Worm (Caenorhabditis elegans) whole organism, young adult: ENCODE results near the gene C45B11.8.
A peak's percentile ranks its signal among the peaks of the same experiment; 100 is the strongest.

Experiments
- B0261.1 ChIP-seq: sonication (generic microtip); optimal IDR thresholded peaks from 2 replicates; lab custom pipeline; 2016; ENCODE audit warnings: mild to moderate bottlenecking, missing genetic modification characterization, moderate library complexity, missing compliant biosample characterization
- B0336.3 ChIP-seq: fragments of 200-800 bp; sonication (Bioruptor generic); IDR thresholded peaks from 2 replicates; pipeline ENCODE4 v1.3.6; 2022; ENCODE audit warnings: missing genetic modification characterization, missing compliant biosample characterization
- C06A6.2 ChIP-seq: fragments of 200-800 bp; sonication (Bioruptor generic); conservative IDR thresholded peaks from 2 replicates; pipeline ENCODE4 v1.3.6; 2022; ENCODE audit warnings: missing genetic modification characterization, missing compliant biosample characterization
- D2030.7 ChIP-seq: fragments of 200-800 bp; sonication (Bioruptor generic); IDR thresholded peaks from 2 replicates; pipeline ENCODE4 v1.3.6; 2022; ENCODE audit warnings: missing genetic modification reagents, missing genetic modification characterization, missing compliant biosample characterization
- F23B12.7 ChIP-seq: sonication (generic microtip); optimal IDR thresholded peaks from 2 replicates; lab custom pipeline; 2017; ENCODE audit warnings: missing genetic modification characterization, mild to moderate bottlenecking, missing compliant biosample characterization, antibody characterized with exemption, moderate library complexity; ENCODE audit not compliant: insufficient read depth
- F33H1.4 ChIP-seq: fragments of 200-800 bp; sonication (Bioruptor generic); IDR thresholded peaks from 2 replicates; pipeline ENCODE4 v1.3.6; 2022; ENCODE audit warnings: missing genetic modification reagents, missing genetic modification characterization, missing compliant biosample characterization
- F37B4.10 ChIP-seq: fragments of 200-800 bp; sonication (Bioruptor generic); IDR thresholded peaks from 2 replicates; pipeline ENCODE4 v1.3.6; 2022; ENCODE audit warnings: missing genetic modification characterization, missing compliant biosample characterization
- F52B5.7 ChIP-seq: sonication (generic microtip); optimal IDR thresholded peaks from 2 replicates; lab custom pipeline; 2016; ENCODE audit warnings: mild to moderate bottlenecking, missing genetic modification characterization, missing compliant biosample characterization
- Y67H2A.10 ChIP-seq: fragments of 200-800 bp; sonication (Bioruptor generic); conservative IDR thresholded peaks from 2 replicates; pipeline ENCODE4 v1.3.6; 2022; ENCODE audit warnings: missing genetic modification reagents, missing genetic modification characterization, missing compliant biosample characterization
- Y95B8A.8 ChIP-seq: fragments of 200-800 bp; sonication (Bioruptor generic); IDR thresholded peaks from 2 replicates; pipeline ENCODE4 v1.3.6; 2022; ENCODE audit warnings: missing genetic modification reagents, missing genetic modification characterization, missing compliant biosample characterization
- akir-1 ChIP-seq: fragments of 200-800 bp; sonication (Bioruptor generic); optimal IDR thresholded peaks from 2 replicates; lab custom pipeline; 2018; ENCODE audit warnings: mild to moderate bottlenecking, missing genetic modification characterization, moderate library complexity, missing compliant biosample characterization
- aptf-3 ChIP-seq: fragments of 200-800 bp; sonication (Bioruptor generic); IDR thresholded peaks from 2 replicates; pipeline ENCODE4 v1.3.6; 2022; ENCODE audit warnings: missing genetic modification characterization, missing compliant biosample characterization
- attf-3 ChIP-seq: fragments of 200-800 bp; sonication (Bioruptor generic); conservative IDR thresholded peaks from 2 replicates; pipeline ENCODE4 v1.3.6; 2022; ENCODE audit warnings: missing genetic modification reagents, missing genetic modification characterization, missing compliant biosample characterization
- attf-5 ChIP-seq: fragments of 200-800 bp; sonication (Bioruptor generic); optimal IDR thresholded peaks from 2 replicates; lab custom pipeline; 2018; ENCODE audit warnings: mild to moderate bottlenecking, missing genetic modification characterization, missing compliant biosample characterization
- bed-2 ChIP-seq: fragments of 200-800 bp; sonication (Bioruptor generic); IDR thresholded peaks from 2 replicates; pipeline ENCODE4 v1.3.6; 2022; ENCODE audit warnings: missing genetic modification reagents, missing genetic modification characterization, missing compliant biosample characterization
- ccch-3 ChIP-seq: fragments of 200-800 bp; sonication (Bioruptor generic); optimal IDR thresholded peaks from 2 replicates; lab custom pipeline; 2018; ENCODE audit warnings: mild to moderate bottlenecking, missing genetic modification characterization, missing compliant biosample characterization
- ceh-27 ChIP-seq: fragments of 200-800 bp; sonication (Bioruptor generic); optimal IDR thresholded peaks from 2 replicates; lab custom pipeline; 2018; ENCODE audit warnings: mild to moderate bottlenecking, missing genetic modification characterization, moderate library complexity, missing compliant biosample characterization
- ceh-91 ChIP-seq: fragments of 200-800 bp; sonication (Bioruptor generic); IDR thresholded peaks from 2 replicates; pipeline ENCODE4 v1.3.6; 2022; ENCODE audit warnings: missing genetic modification reagents, missing genetic modification characterization, missing compliant biosample characterization
- chd-7 ChIP-seq: sonication (generic microtip); optimal IDR thresholded peaks from 2 replicates; lab custom pipeline; 2016; ENCODE audit warnings: mild to moderate bottlenecking, missing genetic modification characterization, moderate library complexity, missing compliant biosample characterization
- egrh-3 ChIP-seq: fragments of 200-800 bp; sonication (Bioruptor generic); IDR thresholded peaks from 2 replicates; pipeline ENCODE4 v1.3.6; 2022; ENCODE audit warnings: missing genetic modification reagents, missing genetic modification characterization, missing compliant biosample characterization
- ekl-4 ChIP-seq: fragments of 200-800 bp; sonication (Bioruptor generic); IDR thresholded peaks from 2 replicates; pipeline ENCODE4 v1.3.6; 2022; ENCODE audit warnings: missing genetic modification reagents, missing genetic modification characterization, missing compliant biosample characterization
- fkh-3 ChIP-seq: sonication (generic microtip); optimal IDR thresholded peaks from 2 replicates; lab custom pipeline; 2016; ENCODE audit warnings: mild to moderate bottlenecking, missing genetic modification characterization, missing compliant biosample characterization
- gei-17 ChIP-seq: fragments of 200-800 bp; sonication (Bioruptor generic); optimal IDR thresholded peaks from 2 replicates; lab custom pipeline; 2018; ENCODE audit warnings: mild to moderate bottlenecking, missing genetic modification characterization, missing compliant biosample characterization
- him-1 ChIP-seq: sonication (generic microtip); optimal IDR thresholded peaks from 2 replicates; lab custom pipeline; 2016; ENCODE audit warnings: missing genotype, missing genetic modification reagents, missing genetic modification characterization, missing compliant biosample characterization
- hlh-26 ChIP-seq: fragments of 200-800 bp; sonication (Bioruptor generic); conservative IDR thresholded peaks from 2 replicates; pipeline ENCODE4 v1.3.6; 2022; ENCODE audit warnings: missing genetic modification reagents, missing genetic modification characterization, missing compliant biosample characterization
- hmg-1.2 ChIP-seq: fragments of 200-800 bp; sonication (Bioruptor generic); IDR thresholded peaks from 2 replicates; pipeline ENCODE4 v1.3.6; 2022; ENCODE audit warnings: missing genetic modification reagents, missing genetic modification characterization, missing compliant biosample characterization
- lag-1 ChIP-seq: fragments of 200-800 bp; sonication (Bioruptor generic); IDR thresholded peaks from 2 replicates; pipeline ENCODE4 v1.3.6; 2022; ENCODE audit warnings: missing genetic modification reagents, missing genetic modification characterization, missing compliant biosample characterization
- lin-35 ChIP-seq, 3 experiments: fragments of 150-350 bp in 2 of 3; sonication (generic microtip) in 1 of 3; optimal IDR thresholded peaks; 2 replicates each; lab custom pipeline; 2014 to 2018; ENCODE audit warnings: missing biosample characterization in 3 of 3, missing genetic modification characterization in 3 of 3, missing genetic modification reagents in 3 of 3
- lin-40 ChIP-seq: sonication (generic microtip); optimal IDR thresholded peaks from 2 replicates; lab custom pipeline; 2016; ENCODE audit warnings: missing genetic modification characterization, mild to moderate bottlenecking, missing compliant biosample characterization, missing genotype, missing genetic modification reagents
- madf-10 ChIP-seq: sonication (generic microtip); optimal IDR thresholded peaks from 2 replicates; lab custom pipeline; 2016; ENCODE audit warnings: mild to moderate bottlenecking, missing genetic modification characterization, missing compliant biosample characterization
- madf-3 ChIP-seq: fragments of 200-800 bp; sonication (Bioruptor generic); IDR thresholded peaks from 2 replicates; pipeline ENCODE4 v1.3.6; 2022; ENCODE audit warnings: missing genetic modification reagents, missing genetic modification characterization, missing compliant biosample characterization
- madf-6 ChIP-seq: fragments of 200-800 bp; sonication (Bioruptor generic); IDR thresholded peaks from 2 replicates; pipeline ENCODE4 v1.3.6; 2022; ENCODE audit warnings: missing genetic modification reagents, missing genetic modification characterization, missing compliant biosample characterization
- mes-4 ChIP-seq: sonication (generic microtip); optimal IDR thresholded peaks from 2 replicates; lab custom pipeline; 2016; ENCODE audit warnings: missing genotype, missing genetic modification characterization, missing compliant biosample characterization
- nfya-1 ChIP-seq: sonication (generic microtip); optimal IDR thresholded peaks from 2 replicates; lab custom pipeline; 2017; ENCODE audit warnings: antibody characterized with exemption, missing compliant biosample characterization, missing genetic modification characterization, borderline replicate concordance; ENCODE audit not compliant: insufficient read depth
- nhr-120 ChIP-seq: fragments of 200-800 bp; sonication (Bioruptor generic); IDR thresholded peaks from 2 replicates; pipeline ENCODE4 v1.3.6; 2022; ENCODE audit warnings: missing genetic modification characterization, missing compliant biosample characterization
- nhr-27 ChIP-seq: fragments of 200-800 bp; sonication (Bioruptor generic); optimal IDR thresholded peaks from 2 replicates; lab custom pipeline; 2018; ENCODE audit warnings: mild to moderate bottlenecking, missing genetic modification characterization, moderate library complexity, missing compliant biosample characterization
- sea-2 ChIP-seq: fragments of 200-800 bp; sonication (Bioruptor generic); IDR thresholded peaks from 2 replicates; pipeline ENCODE4 v1.3.6; 2022; ENCODE audit warnings: missing genetic modification characterization, missing compliant biosample characterization
- snpc-1.1 ChIP-seq: sonication (generic microtip); optimal IDR thresholded peaks from 2 replicates; lab custom pipeline; 2017; ENCODE audit warnings: missing genetic modification characterization, mild to moderate bottlenecking, missing compliant biosample characterization, antibody characterized with exemption, moderate library complexity, missing genotype, missing genetic modification reagents; ENCODE audit not compliant: insufficient read depth
- unc-130 ChIP-seq: sonication (generic microtip); optimal IDR thresholded peaks from 2 replicates; lab custom pipeline; 2016; ENCODE audit warnings: missing genetic modification reagents, missing genetic modification characterization, missing compliant biosample characterization
- ztf-18 ChIP-seq: sonication (generic microtip); optimal IDR thresholded peaks from 2 replicates; lab custom pipeline; 2016; ENCODE audit warnings: missing genotype, mild to moderate bottlenecking, missing genetic modification characterization, missing compliant biosample characterization
- ztf-25 ChIP-seq: fragments of 200-800 bp; sonication (Bioruptor generic); IDR thresholded peaks from 2 replicates; pipeline ENCODE4 v1.3.6; 2022; ENCODE audit warnings: missing genetic modification reagents, missing genetic modification characterization, missing compliant biosample characterization
- ztf-26 ChIP-seq: sonication (generic microtip); optimal IDR thresholded peaks from 2 replicates; lab custom pipeline; 2017; ENCODE audit warnings: missing genetic modification characterization, missing compliant biosample characterization

The C45B11.8 gene

DNA sequence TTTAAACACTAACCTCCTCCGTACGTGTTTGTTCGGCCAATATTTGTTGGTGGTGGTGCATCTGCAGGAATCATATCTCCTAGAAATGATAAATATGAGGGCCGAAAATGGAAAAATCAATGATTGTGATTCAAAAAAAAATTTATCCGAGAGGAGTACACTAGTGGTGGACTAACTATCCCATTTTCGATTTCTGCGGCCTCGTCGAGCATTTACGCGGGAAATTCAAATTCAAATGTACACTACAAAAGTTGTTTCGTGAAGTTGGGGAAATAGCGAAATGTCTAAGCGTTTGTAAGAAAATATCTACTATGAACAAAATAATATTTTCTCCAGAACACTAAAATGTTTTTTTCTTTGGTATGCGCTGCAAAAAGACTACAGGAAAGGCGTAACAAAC, 11.3 kb upstream of the C45B11.8 start (continued):
- no peak for TF ChIP-seq him-1 (tag; lab: Kevin White, UChicago)
- TF ChIP-seq snpc-1.1 (tag; lab: Kevin White, UChicago): no peak
- TF ChIP-seq ccch-3 (GFP tag; lab: Kevin White, UChicago): no peak
- TF ChIP-seq lag-1 (GFP tag; lab: Robert Waterston, UW): no peak
- peak; percentile 56 for TF ChIP-seq ceh-27
- TF ChIP-seq Y67H2A.10 (GFP tag; lab: Robert Waterston, UW): no peak
- no peak for TF ChIP-seq gei-17 (GFP tag; lab: Kevin White, UChicago)
- TF ChIP-seq chd-7 (tag; lab: Kevin White, UChicago): peak; percentile 9
- 0 out of 2 replicates have a peak, but pooled peaks have one; percentile 56 for TF ChIP-seq madf-3 (GFP tag; lab: Robert Waterston, UW)
- TF ChIP-seq Y95B8A.8: no peak
- TF ChIP-seq nfya-1: no peak
- TF ChIP-seq fkh-3 (tag; lab: Kevin White, UChicago): no peak
- TF ChIP-seq ekl-4 (GFP tag; lab: Robert Waterston, UW): no peak
- no peak for TF ChIP-seq hlh-26
- TF ChIP-seq madf-6 (GFP tag; lab: Robert Waterston, UW): peak; percentile 40
- TF ChIP-seq ztf-18 (tag; lab: Kevin White, UChicago): no peak
- no peak for TF ChIP-seq B0336.3 (GFP tag; lab: Robert Waterston, UW)
- no peak for TF ChIP-seq nhr-27
- TF ChIP-seq B0261.1 (tag; lab: Kevin White, UChicago): no peak
- TF ChIP-seq, all 124 proteins: peak for 34

ce11 chrV:11030675-11031074, 9.9 kb upstream of the C45B11.8 start:
- TF ChIP-seq attf-3: no peak
- TF ChIP-seq madf-10 (tag; lab: Kevin White, UChicago): no peak
- no peak for TF ChIP-seq ceh-91 (GFP tag; lab: Robert Waterston, UW)
- TF ChIP-seq akir-1: no peak

- TF ChIP-seq ztf-26 (tag; lab: Kevin White, UChicago) (no peak), lin-35 (GFP tag; optimal IDR thresholded peaks at IDR 0.05; lab: Kevin White, UChicago) (no peak), F23B12.7 (tag; lab: Kevin White, UChicago) (no peak), B0261.1 (tag; lab: Kevin White, UChicago) (no peak)
These were observed 7.3 kb upstream of the C45B11.8 start for ce11 chrV:11033241-11033640.

ce11 chrV:11034748-11035147, 5.8 kb upstream of the C45B11.8 start, which contains the start of gene pptr-2:
pptr-2 (minus strand) TSS chrV:11034931.
- TF ChIP-seq Y67H2A.10 (GFP tag; lab: Robert Waterston, UW) (no peak), egrh-3 (GFP tag; lab: Robert Waterston, UW) (no peak), C06A6.2 (GFP tag; lab: Robert Waterston, UW) (no peak), unc-130 (no peak), D2030.7 (GFP tag; lab: Robert Waterston, UW) (no peak), F33H1.4 (GFP tag; lab: Robert Waterston, UW) (no peak), aptf-3 (GFP tag; lab: Robert Waterston, UW) (no peak)

DNA sequence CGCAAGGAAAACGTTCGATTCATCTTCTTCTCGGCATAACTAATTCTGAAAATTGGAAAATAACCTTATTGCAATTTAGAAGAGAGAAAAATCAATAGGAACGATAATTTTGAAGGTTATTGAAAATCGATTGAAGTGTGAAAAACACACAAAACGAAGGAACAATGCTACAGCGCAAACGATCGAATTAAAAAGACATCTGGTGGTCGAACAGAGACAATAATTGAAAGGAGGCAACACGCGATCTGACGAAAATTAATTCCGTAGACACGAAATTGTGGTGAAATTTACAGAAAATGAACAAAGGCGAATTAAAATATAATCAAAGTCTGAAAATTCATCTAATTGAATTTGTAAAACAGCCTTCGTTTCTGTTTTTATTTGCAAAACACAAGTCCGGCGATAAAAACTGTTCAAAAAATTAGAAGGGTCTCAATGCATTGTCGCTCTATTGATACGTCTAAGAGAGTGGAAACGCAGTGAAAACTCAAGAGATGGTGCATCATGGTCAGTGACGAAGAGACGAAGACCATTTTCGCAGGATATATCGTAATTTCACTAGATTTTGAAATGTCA, 1.1 kb upstream of the C45B11.8 start, which contains the start of gene pak-2:
TSS of gene pak-2 (minus strand) at position 51 of the 576 bp plus-strand sequence.
- TF ChIP-seq attf-5 (GFP tag; lab: Kevin White, UChicago) (peak; percentile 83), akir-1 (peak; percentile 64), bed-2 (GFP tag; lab: Robert Waterston, UW) (0 out of 2 replicates have a peak, but pooled peaks have one; percentile 69), F37B4.10 (GFP tag; lab: Robert Waterston, UW) (no peak), hmg-1.2 (GFP tag; lab: Robert Waterston, UW) (peak; percentile 58; the same call in 1 of the 2 replicates), mes-4 (tag; lab: Kevin White, UChicago) (no peak), sea-2 (GFP tag; lab: Robert Waterston, UW) (no peak), nhr-120 (GFP tag; lab: Robert Waterston, UW) (no peak), D2030.7 (GFP tag; lab: Robert Waterston, UW) (0 out of 2 replicates have a peak, but pooled peaks have one; percentile 23), Y67H2A.10 (GFP tag; lab: Robert Waterston, UW) (no peak), ztf-25 (GFP tag; lab: Robert Waterston, UW) (no peak), gei-17 (GFP tag; lab: Kevin White, UChicago) (no peak), F52B5.7 (tag; lab: Kevin White, UChicago) (no peak), lin-40 (tag; lab: Kevin White, UChicago) (peak; percentile 63)
